Fruit fly (Drosophila melanogaster): ENCODE data around the gene Myo61F.
A peak's percentile ranks its signal among the peaks of the same experiment; 100 is the strongest.

The Myo61F gene

DNA sequence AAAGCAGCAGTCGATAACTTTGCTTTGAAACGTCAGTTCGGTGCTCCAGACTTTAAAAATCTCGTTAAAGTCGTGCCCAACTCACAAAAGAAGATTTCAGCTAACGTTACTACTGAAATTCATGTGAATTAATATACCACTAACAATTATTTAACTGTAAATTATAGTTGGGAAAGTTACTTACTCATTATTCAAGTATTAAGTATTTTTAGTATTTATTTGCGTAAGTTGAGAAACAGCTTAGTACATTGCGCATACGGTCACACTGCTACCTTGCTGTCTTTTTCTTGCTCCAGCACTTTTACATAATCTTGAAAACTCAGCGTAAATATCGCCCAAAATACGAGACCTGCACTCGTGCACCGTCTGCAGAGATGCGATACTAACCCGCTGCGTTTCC is 11.4 kb downstream of the Myo61F start, which contains the start of gene ND-ACP:
ND-ACP (plus strand) TSS at position 226 of the 400 bp plus-strand sequence.
- TF ChIP-seq insv (optimal IDR thresholded peaks at IDR 0.05) (no peak), psq (optimal IDR thresholded peaks at IDR 0.05) (peak; percentile 70)

- no peak for TF ChIP-seq psq (optimal IDR thresholded peaks at IDR 0.05)
- no peak for TF ChIP-seq insv (optimal IDR thresholded peaks at IDR 0.05)
- TF ChIP-seq ttk (optimal IDR thresholded peaks at IDR 0.05): no peak
- no peak for TF ChIP-seq Sin3A (optimal IDR thresholded peaks at IDR 0.05)
- no peak for TF ChIP-seq h (optimal IDR thresholded peaks at IDR 0.05)
- no peak for TF ChIP-seq Myc (optimal IDR thresholded peaks at IDR 0.05)
Observed at dm6 chr3L:1330420-1330819, 12.1 kb downstream of the Myo61F start.

- TF ChIP-seq Sin3A (optimal IDR thresholded peaks at IDR 0.05): no peak
Observed at dm6 chr3L:1331542-1331941, 13.3 kb downstream of the Myo61F start, which contains the start of gene msd1. Gene msd1, plus strand, starts transcription at chr3L:1331744.

DNA sequence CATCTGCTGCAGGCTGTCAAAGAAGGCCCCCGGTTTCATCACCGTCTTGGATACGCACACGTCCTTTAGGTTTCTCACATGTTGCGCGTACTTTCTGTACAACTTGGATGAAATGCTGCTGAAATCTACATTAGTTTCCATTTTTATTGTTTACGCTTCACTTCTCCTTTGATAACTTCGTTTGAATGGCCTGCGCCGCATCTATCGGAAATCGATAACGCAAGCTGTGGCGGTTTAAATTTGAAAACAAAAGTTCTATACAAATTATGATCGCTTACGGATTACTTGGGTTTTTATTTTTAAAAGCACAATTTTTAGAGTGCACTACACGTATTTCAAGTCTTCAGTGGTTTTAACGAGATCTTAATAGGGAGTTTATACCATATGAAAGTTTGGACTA is 14.7 kb downstream of the Myo61F start, which contains the start of gene msd5:
msd5 (minus strand) TSS at position 174 of the 400 bp plus-strand sequence.
- no peak for TF ChIP-seq Myc (optimal IDR thresholded peaks at IDR 0.05)
- no peak for TF ChIP-seq psq (optimal IDR thresholded peaks at IDR 0.05)
- no peak for TF ChIP-seq Sin3A (optimal IDR thresholded peaks at IDR 0.05)
- no peak for TF ChIP-seq insv (optimal IDR thresholded peaks at IDR 0.05)
- TF ChIP-seq ttk (optimal IDR thresholded peaks at IDR 0.05): no peak
- TF ChIP-seq h (optimal IDR thresholded peaks at IDR 0.05): no peak

DNA sequence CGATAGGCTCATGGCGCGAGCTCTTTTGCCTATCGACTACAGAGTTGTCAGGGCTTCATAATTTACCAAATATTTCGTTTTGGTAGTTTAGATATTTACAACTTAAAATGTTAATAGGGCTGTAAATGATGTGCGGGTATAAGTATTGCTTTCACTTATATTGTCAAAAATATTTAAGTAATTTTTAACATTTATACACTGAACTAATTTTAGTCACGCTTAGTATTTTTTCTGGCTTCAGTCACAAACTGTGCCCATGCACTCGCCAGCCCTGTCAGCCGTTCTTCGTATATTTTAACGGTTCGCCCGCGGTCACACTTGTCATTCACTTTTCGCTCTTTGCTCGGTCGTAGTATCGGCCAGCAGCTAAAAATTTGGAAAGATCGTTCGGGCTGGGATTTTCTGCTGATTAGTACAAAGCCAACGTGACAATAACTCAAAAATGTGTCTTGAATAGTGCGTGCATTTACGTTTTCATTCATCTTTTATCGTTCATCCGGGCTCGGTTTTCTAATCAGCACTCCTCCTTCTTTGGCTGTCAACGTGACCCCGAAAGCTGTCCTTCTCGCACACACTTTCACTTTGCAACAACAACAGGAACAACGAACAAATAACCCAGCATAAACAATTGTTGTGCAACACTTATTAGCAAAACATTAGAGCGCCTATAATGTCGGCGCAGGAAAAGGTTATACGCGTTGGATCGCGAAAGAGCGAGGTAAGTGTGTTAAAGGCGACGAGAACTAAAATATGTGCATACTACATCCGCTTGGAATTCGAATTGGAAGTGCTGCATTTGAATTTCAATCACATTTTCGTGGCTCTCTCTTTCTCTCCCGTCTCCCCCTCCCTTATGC is 16.5 kb downstream of the Myo61F start, which contains the start of the genes Hmbs and CG2211:
Hmbs (plus strand) TSS at position 319 of the 857 bp plus-strand sequence.
CG2211 (minus strand) TSS at position 789 of the 857 bp plus-strand sequence.
- TF ChIP-seq psq (optimal IDR thresholded peaks at IDR 0.05) (no peak), ttk (optimal IDR thresholded peaks at IDR 0.05) (no peak), Sin3A (optimal IDR thresholded peaks at IDR 0.05) (no peak), Myc (optimal IDR thresholded peaks at IDR 0.05) (no peak), insv (optimal IDR thresholded peaks at IDR 0.05) (no peak), h (optimal IDR thresholded peaks at IDR 0.05) (no peak)

- TF ChIP-seq Myc (optimal IDR thresholded peaks at IDR 0.05): no peak
- no peak for TF ChIP-seq insv (optimal IDR thresholded peaks at IDR 0.05)
- TF ChIP-seq ttk (optimal IDR thresholded peaks at IDR 0.05): no peak
- no peak for TF ChIP-seq psq (optimal IDR thresholded peaks at IDR 0.05)
- TF ChIP-seq h (optimal IDR thresholded peaks at IDR 0.05): no peak
- TF ChIP-seq Sin3A (optimal IDR thresholded peaks at IDR 0.05): no peak
Observed at dm6 chr3L:1335428-1335764, 17.1 kb downstream of the Myo61F start.

DNA sequence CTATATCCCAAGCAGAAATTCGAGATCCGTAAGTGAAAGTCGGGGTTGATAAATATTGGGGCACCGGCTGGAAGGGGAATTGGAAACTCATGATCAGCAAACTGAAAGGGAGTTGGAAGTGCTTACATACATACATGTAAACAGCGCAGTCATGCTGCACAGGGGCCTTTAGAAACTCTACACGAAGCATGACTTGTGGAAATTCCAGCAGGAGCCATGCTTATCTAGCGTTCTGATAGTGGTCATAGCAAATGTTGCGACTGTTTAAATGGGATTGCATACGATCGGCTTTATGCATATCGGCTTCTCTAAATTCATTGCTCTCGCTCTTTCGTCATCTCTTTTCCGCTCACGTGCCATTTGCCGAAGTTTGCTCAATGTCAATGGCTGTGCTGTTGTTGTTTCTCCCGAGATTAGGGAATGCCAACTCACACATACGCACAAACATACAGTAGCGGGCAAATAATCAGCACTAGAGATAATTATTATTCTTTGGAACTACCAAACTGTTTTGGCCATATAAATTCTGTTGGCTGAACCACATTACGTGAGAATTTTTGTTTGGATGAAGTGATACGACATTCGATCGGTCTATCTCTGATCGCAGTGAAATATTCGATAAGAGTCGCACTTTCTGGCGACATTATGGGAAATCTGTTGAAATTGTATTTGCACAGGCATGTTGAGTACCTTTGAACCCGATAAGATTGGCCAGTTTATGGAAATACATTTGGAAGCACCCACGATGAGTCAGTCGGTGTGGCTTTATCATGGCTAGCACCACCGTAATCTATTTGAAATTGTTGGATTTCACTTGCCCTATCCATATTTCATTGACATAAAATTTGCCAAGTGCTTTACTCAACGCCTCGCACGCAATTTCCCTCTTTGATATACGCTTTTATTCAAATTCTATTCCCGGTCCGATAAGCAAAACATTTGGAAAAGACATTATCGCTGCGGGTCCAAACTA is 18.0 kb downstream of the Myo61F start:
- TF ChIP-seq psq (optimal IDR thresholded peaks at IDR 0.05): no peak
- no peak for TF ChIP-seq ttk (optimal IDR thresholded peaks at IDR 0.05)
- no peak for TF ChIP-seq insv (optimal IDR thresholded peaks at IDR 0.05)
- TF ChIP-seq h (optimal IDR thresholded peaks at IDR 0.05): no peak
- TF ChIP-seq Myc (optimal IDR thresholded peaks at IDR 0.05): no peak
- TF ChIP-seq Sin3A (optimal IDR thresholded peaks at IDR 0.05): no peak

- TF ChIP-seq Sin3A (optimal IDR thresholded peaks at IDR 0.05) (no peak), ttk (optimal IDR thresholded peaks at IDR 0.05) (no peak), Myc (optimal IDR thresholded peaks at IDR 0.05) (no peak), psq (optimal IDR thresholded peaks at IDR 0.05) (no peak), h (optimal IDR thresholded peaks at IDR 0.05) (no peak), insv (optimal IDR thresholded peaks at IDR 0.05) (no peak)
Observed at dm6 chr3L:1342133-1342580, 23.9 kb downstream of the Myo61F start, which contains the start of gene indra. Gene indra, minus strand, starts transcription at chr3L:1342403.

DNA sequence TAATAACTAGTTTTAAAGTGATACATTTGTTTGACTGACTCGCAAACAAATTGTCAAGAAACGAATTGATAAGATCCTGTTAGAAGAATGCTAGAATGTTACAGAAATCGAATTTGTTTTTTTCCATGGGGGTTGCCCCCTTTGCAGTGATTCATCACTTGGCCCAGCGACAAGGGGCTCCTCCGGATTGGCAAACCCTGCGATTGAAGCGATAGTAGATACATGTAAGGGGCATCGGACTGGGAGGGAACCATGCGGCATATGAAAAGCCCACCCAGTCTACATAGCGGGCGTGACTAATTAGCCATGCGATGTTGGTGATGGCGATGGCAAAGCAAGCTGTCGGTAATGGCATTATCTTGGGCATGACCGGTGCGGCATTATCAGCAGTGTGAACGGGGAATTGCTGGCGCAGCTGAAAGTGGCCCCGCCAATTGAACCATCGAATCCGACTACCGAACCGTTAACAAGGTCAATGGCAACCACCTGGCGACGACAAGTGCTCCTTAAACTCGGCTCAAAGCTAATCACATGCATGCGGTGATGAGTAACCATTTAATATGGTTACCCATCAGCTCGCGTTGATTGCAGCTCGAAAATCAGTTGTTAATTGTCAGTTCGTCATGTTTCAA is 28.8 kb downstream of the Myo61F start:
- no peak for TF ChIP-seq h (optimal IDR thresholded peaks at IDR 0.05)
- no peak for TF ChIP-seq Sin3A (optimal IDR thresholded peaks at IDR 0.05)
- no peak for TF ChIP-seq Myc (optimal IDR thresholded peaks at IDR 0.05)
- no peak for TF ChIP-seq insv (optimal IDR thresholded peaks at IDR 0.05)
- TF ChIP-seq ttk (optimal IDR thresholded peaks at IDR 0.05): no peak
- no peak for TF ChIP-seq psq (optimal IDR thresholded peaks at IDR 0.05)

DNA sequence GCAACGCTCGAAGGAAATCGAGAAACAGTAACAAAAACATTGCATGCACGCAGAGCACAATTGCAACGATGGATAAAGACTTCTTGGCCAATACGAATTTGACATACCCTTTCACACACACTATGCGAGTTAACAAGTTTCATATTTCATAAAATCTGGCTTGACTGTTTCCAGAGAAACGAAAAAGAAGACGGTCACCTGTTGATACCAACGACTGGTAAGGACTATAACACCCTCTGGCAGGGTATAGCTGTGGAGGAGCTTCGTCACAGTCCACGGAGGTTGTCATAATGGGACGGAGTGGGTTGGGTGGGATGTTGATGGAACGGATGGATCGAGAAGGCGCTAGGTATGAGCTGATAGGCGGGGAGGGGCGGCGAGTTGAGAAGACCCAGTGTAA is 30.0 kb downstream of the Myo61F start:
- no peak for TF ChIP-seq insv (optimal IDR thresholded peaks at IDR 0.05)
- no peak for TF ChIP-seq h (optimal IDR thresholded peaks at IDR 0.05)
- TF ChIP-seq Sin3A (optimal IDR thresholded peaks at IDR 0.05): no peak

DNA sequence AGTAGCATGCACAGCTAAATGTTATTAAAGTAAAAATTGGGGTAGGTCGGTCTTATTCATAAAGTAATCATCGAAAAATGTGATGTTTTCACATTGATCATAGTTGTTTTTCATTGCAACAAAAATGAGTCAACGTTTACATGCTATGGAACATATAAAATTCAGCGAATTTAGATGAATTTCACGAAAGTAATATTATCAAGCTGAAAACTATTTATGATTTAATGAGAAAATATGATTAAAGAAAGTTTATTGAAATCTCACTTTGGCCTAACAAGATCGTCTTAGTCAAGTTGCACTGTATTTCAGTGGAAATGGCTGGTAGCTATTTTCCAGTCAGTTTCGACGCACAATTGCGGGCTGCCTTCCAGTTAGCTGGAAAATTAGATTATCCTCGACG is 30.7 kb downstream of the Myo61F start:
- no peak for TF ChIP-seq insv (optimal IDR thresholded peaks at IDR 0.05)
- no peak for TF ChIP-seq psq (optimal IDR thresholded peaks at IDR 0.05)
- TF ChIP-seq h (optimal IDR thresholded peaks at IDR 0.05): no peak
- TF ChIP-seq ttk (optimal IDR thresholded peaks at IDR 0.05): no peak
- no peak for TF ChIP-seq Sin3A (optimal IDR thresholded peaks at IDR 0.05)
- TF ChIP-seq Myc (optimal IDR thresholded peaks at IDR 0.05): no peak

- TF ChIP-seq Sin3A (optimal IDR thresholded peaks at IDR 0.05): no peak
- TF ChIP-seq insv (optimal IDR thresholded peaks at IDR 0.05): no peak
- TF ChIP-seq h (optimal IDR thresholded peaks at IDR 0.05): no peak
- TF ChIP-seq Myc (optimal IDR thresholded peaks at IDR 0.05): no peak
- TF ChIP-seq psq (optimal IDR thresholded peaks at IDR 0.05): no peak
- TF ChIP-seq ttk (optimal IDR thresholded peaks at IDR 0.05): no peak
Observed at dm6 chr3L:1349397-1349796, 31.1 kb downstream of the Myo61F start.

All from Kc167 (cell line).